Fruit fly (Drosophila melanogaster): Measurements from ENCODE around the gene CG6324.

CG6324 gene

dm6 chrX:15529958-15530357 lies 54.1 kb downstream of the CG6324 start (continued):
- TF ChIP-seq crol (GFP tag; IDR thresholded peaks at IDR 0.05), result 0 out of 2 replicates have a peak, but pooled peaks have one; percentile 52
- TF ChIP-seq sens (GFP tag), result peak; percentile 44
- TF ChIP-seq Med (GFP tag), result peak; percentile 44
- TF ChIP-seq ken (GFP tag; IDR thresholded peaks at IDR 0.05), result no peak
- no peak for TF ChIP-seq CG15479 (GFP tag; optimal IDR thresholded peaks at IDR 0.05)
- TF ChIP-seq zf30C (GFP tag; optimal IDR thresholded peaks at IDR 0.05), result no peak
- TF ChIP-seq jumu (GFP tag; optimal IDR thresholded peaks at IDR 0.05), result no peak
- no peak for TF ChIP-seq Doc3 (GFP tag; IDR thresholded peaks at IDR 0.05; ENCODE audit: partially characterized antibody)
- no peak for TF ChIP-seq crp (GFP tag; optimal IDR thresholded peaks at IDR 0.05)
- no peak for TF ChIP-seq rib (GFP tag; IDR thresholded peaks at IDR 0.05)
- TF ChIP-seq kni (GFP tag; optimal IDR thresholded peaks at IDR 0.05), result no peak
- no peak for TF ChIP-seq CG11456 (GFP tag; IDR thresholded peaks at IDR 0.05)
- TF ChIP-seq pan (optimal IDR thresholded peaks at IDR 0.05), result no peak
- TF ChIP-seq pan (GFP tag; optimal IDR thresholded peaks at IDR 0.05 in 1 of 2, IDR thresholded peaks at IDR 0.05 in 1 of 2), result no peak
- TF ChIP-seq CG14965 (GFP tag; optimal IDR thresholded peaks at IDR 0.05; ENCODE audit: borderline replicate concordance), result no peak
- TF ChIP-seq grn (GFP tag; optimal IDR thresholded peaks at IDR 0.05), result no peak
- no peak for TF ChIP-seq B-H2 (GFP tag; optimal IDR thresholded peaks at IDR 0.05)
- TF ChIP-seq Elba2 (GFP tag; optimal IDR thresholded peaks at IDR 0.05), result no peak
- TF ChIP-seq CG1602 (GFP tag; optimal IDR thresholded peaks at IDR 0.05), result no peak
- TF ChIP-seq CG17186 (GFP tag; optimal IDR thresholded peaks at IDR 0.05), result no peak
- TF ChIP-seq CG14014 (GFP tag; IDR thresholded peaks at IDR 0.05), result no peak; the same call in 1 of the 2 replicates
- TF ChIP-seq dimm (GFP tag; IDR thresholded peaks at IDR 0.05), result no peak
- TF ChIP-seq BtbVII (GFP tag; optimal IDR thresholded peaks at IDR 0.05), result no peak
- TF ChIP-seq CG9797 (GFP tag; optimal IDR thresholded peaks at IDR 0.05), result no peak
- TF ChIP-seq CG17802 (tag; optimal IDR thresholded peaks at IDR 0.05), result no peak
- TF ChIP-seq z (GFP tag; IDR thresholded peaks at IDR 0.05), result no peak
- no peak for TF ChIP-seq Xbp1 (GFP tag; optimal IDR thresholded peaks at IDR 0.05)
- no peak for TF ChIP-seq MTF-1 (GFP tag; optimal IDR thresholded peaks at IDR 0.05; ENCODE audit: borderline replicate concordance)

- peak in 1 of 2 experiments; percentile 38 for TF ChIP-seq Hr51 (GFP tag; optimal IDR thresholded peaks at IDR 0.05)
- TF ChIP-seq phol (tag; optimal IDR thresholded peaks at IDR 0.05), result peak; percentile 25
- no peak for TF ChIP-seq Gsc (GFP tag; IDR thresholded peaks at IDR 0.05)
- no peak for TF ChIP-seq Camta (GFP tag; optimal IDR thresholded peaks at IDR 0.05)
- peak; percentile 35; the same call in 1 of the 3 replicates for TF ChIP-seq row (GFP tag; IDR thresholded peaks at IDR 0.05)
- no peak for TF ChIP-seq Hr3 (GFP tag; optimal IDR thresholded peaks at IDR 0.05)
- no peak for TF ChIP-seq lov (optimal IDR thresholded peaks at IDR 0.05)
- TF ChIP-seq lov (GFP tag; IDR thresholded peaks at IDR 0.05), result no peak
- no peak for TF ChIP-seq HLHmδ (GFP tag; optimal IDR thresholded peaks at IDR 0.05)
- TF ChIP-seq tgo (GFP tag; IDR thresholded peaks at IDR 0.05), result peak; percentile 24; the same call in 1 of the 3 replicates
- TF ChIP-seq pros (GFP tag; optimal IDR thresholded peaks at IDR 0.05), result no peak
- TF ChIP-seq crp (GFP tag; optimal IDR thresholded peaks at IDR 0.05), result no peak
- TF ChIP-seq Ada2b (GFP tag; IDR thresholded peaks at IDR 0.05), result no peak
- TF ChIP-seq tup (GFP tag; optimal IDR thresholded peaks at IDR 0.05), result no peak
- no peak for TF ChIP-seq run (tag; optimal IDR thresholded peaks at IDR 0.05)
- TF ChIP-seq fd64A (GFP tag; optimal IDR thresholded peaks at IDR 0.05), result no peak
- TF ChIP-seq Myb (GFP tag; optimal IDR thresholded peaks at IDR 0.05), result no peak
- TF ChIP-seq CG2116 (GFP tag; optimal IDR thresholded peaks at IDR 0.05), result no peak
- TF ChIP-seq CG13287 (GFP tag; IDR thresholded peaks at IDR 0.05; ENCODE audit: partially characterized antibody), result no peak
- TF ChIP-seq CG7839 (tag; optimal IDR thresholded peaks at IDR 0.05), result peak; percentile 50
- no peak for TF ChIP-seq CG18476 (GFP tag; optimal IDR thresholded peaks at IDR 0.05)
- no peak for TF ChIP-seq CG8281 (tag; optimal IDR thresholded peaks at IDR 0.05)
- peak; percentile 39; the same call in 1 of the 3 replicates for TF ChIP-seq CG17361 (GFP tag; IDR thresholded peaks at IDR 0.05)
- peak; percentile 38 for TF ChIP-seq grau (tag; optimal IDR thresholded peaks at IDR 0.05)
- no peak for TF ChIP-seq CG10267 (tag; optimal IDR thresholded peaks at IDR 0.05)
Measured at dm6 chrX:15530369-15530768, 54.5 kb downstream of the CG6324 start.
